Fruit fly (Drosophila melanogaster) ovary, adult (tissue): ENCODE results near the gene slo.

ENCODE experiments used
- CG17801 ChIP-seq: fragments of 200-800 bp; optimal IDR thresholded peaks from 2 replicates; lab custom pipeline; 2019; ENCODE audit warnings: missing biosample characterization, mild to moderate bottlenecking, missing genetic modification characterization, moderate library complexity; ENCODE audit not compliant: partially characterized antibody

The slo gene

DNA sequence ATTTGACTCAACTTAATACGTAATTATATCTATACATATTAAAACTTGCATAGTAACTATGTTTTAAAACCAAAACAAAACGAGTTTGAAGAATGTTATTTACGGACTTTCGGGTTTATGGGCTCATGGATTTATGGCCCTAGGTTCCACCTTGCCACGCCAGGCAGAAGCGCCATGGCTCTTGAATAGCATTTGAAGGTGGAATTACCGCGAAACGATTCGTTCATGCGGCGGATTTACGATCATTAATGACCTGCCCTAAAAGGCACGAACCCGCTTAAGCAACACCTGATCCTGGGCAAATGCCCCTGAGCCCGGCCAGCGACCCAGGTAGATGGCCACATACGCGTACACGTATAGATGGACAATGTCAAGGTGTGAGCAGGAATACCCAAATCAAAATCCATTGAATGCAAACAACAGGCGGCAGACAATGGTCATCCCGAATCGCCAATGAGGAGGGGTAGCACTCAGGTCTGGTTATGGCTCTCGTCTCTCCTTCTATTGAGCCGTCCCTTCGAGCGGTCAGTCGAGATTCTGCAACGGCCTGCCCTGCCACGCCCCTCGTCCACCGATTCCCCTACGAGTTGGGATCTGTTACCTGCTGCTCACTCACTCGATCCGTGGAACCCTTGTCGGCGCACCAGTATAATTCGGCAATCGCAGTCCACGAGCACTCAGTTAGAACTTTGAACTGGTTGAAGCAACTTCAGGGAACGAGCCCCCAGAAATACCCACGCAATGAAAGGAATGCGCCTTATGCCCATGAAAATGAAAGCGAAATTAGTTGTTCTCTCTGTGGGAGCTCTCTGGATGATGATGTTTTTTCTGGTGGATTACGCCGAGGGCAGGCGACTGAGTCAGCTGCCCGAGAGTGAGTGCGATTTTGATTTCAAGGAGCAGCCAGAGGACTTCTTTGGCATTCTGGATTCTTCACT, 87.0 kb downstream of the slo start, which contains the start of gene tld:
Gene tld (plus strand): TSS at position 677 of the 938 bp plus-strand sequence.
- no peak for TF ChIP-seq CG17801 (GFP tag; lab: Kevin White, UChicago)

dm6 chr3R:24753561-24754027, 91.3 kb downstream of the slo start, which contains the start of gene asp:
Gene asp, plus strand, starts transcription at chr3R:24753849.
- no peak for TF ChIP-seq CG17801 (GFP tag; lab: Kevin White, UChicago)
